Comparison of ENCODE assay signal across 6 worm cellular contexts in genomic region chrX:17369514-17369913, ce11.
TF ChIP-seq lines count a peak whose summit lies in the region.

No protein-coding gene starts in this region.

TF ChIP-seq in whole organism, L1 larva, 84 proteins besides CTCF, POLR2A, EP300 and RAD21 (continues in another document):
- TF ChIP-seq nhr-71 (tag; optimal IDR thresholded peaks at IDR 0.05; lab: Kevin White, UChicago) (no peak), ceh-88 (GFP tag; IDR thresholded peaks at IDR 0.05; lab: Robert Waterston, UW) (no peak), mep-1 (tag; optimal IDR thresholded peaks at IDR 0.05; lab: Kevin White, UChicago) (peak; percentile 43), nhr-12 (tag; optimal IDR thresholded peaks at IDR 0.05; lab: Kevin White, UChicago) (no peak), tlp-1 (tag; optimal IDR thresholded peaks at IDR 0.05; lab: Kevin White, UChicago) (no peak), vab-15 (tag; optimal IDR thresholded peaks at IDR 0.05; lab: Kevin White, UChicago) (no peak), alr-1 (tag; optimal IDR thresholded peaks at IDR 0.05; lab: Kevin White, UChicago; ENCODE audit: borderline replicate concordance) (no peak), ets-5 (GFP tag; IDR thresholded peaks at IDR 0.05; lab: Robert Waterston, UW) (no peak), nhr-85 (tag; lab: Kevin White, UChicago) (no peak), nhr-90 (tag; optimal IDR thresholded peaks at IDR 0.05; lab: Kevin White, UChicago; ENCODE audit: poor library complexity) (no peak), zag-1 (tag; optimal IDR thresholded peaks at IDR 0.05; lab: Kevin White, UChicago) (no peak), hlh-4 (tag; optimal IDR thresholded peaks at IDR 0.05; lab: Kevin White, UChicago) (no peak), skn-1 (tag; optimal IDR thresholded peaks at IDR 0.05; lab: Kevin White, UChicago) (no peak), efl-1 (optimal IDR thresholded peaks at IDR 0.05; lab: Kevin White, UChicago) (no peak), efl-1 (GFP tag; optimal IDR thresholded peaks at IDR 0.05 in 1 of 2; lab: Kevin White, UChicago) (no peak), mab-9 (GFP tag; IDR thresholded peaks at IDR 0.05; lab: Robert Waterston, UW) (no peak)

TF ChIP-seq in whole organism, L2 larva, 48 proteins besides CTCF, POLR2A, EP300 and RAD21:
- TF ChIP-seq sma-3 (GFP tag; optimal IDR thresholded peaks at IDR 0.05; lab: Kevin White, UChicago): no peak
- TF ChIP-seq nhr-10 (tag; optimal IDR thresholded peaks at IDR 0.05; lab: Kevin White, UChicago): no peak
- TF ChIP-seq aly-2 (tag; optimal IDR thresholded peaks at IDR 0.05; lab: Kevin White, UChicago): no peak
- no peak for TF ChIP-seq R02D3.7 (tag; optimal IDR thresholded peaks at IDR 0.05; lab: Kevin White, UChicago)
- no peak for TF ChIP-seq unc-55 (GFP tag; optimal IDR thresholded peaks at IDR 0.05; lab: Kevin White, UChicago)
- TF ChIP-seq ceh-82 (tag; optimal IDR thresholded peaks at IDR 0.05; lab: Kevin White, UChicago): no peak
- no peak for TF ChIP-seq elt-1 (tag; optimal IDR thresholded peaks at IDR 0.05; lab: Kevin White, UChicago)
- TF ChIP-seq F13H6.1 (tag; optimal IDR thresholded peaks at IDR 0.05; lab: Kevin White, UChicago): no peak
- no peak for TF ChIP-seq unc-39 (tag; optimal IDR thresholded peaks at IDR 0.05; lab: Kevin White, UChicago)
- peak; percentile 40 for TF ChIP-seq nhr-129 (tag; optimal IDR thresholded peaks at IDR 0.05; lab: Kevin White, UChicago)
- no peak for TF ChIP-seq sma-9 (GFP tag; optimal IDR thresholded peaks at IDR 0.05; lab: Kevin White, UChicago)
- TF ChIP-seq sma-9 (tag; optimal IDR thresholded peaks at IDR 0.05; lab: Kevin White, UChicago): no peak
- TF ChIP-seq sem-4 (tag; optimal IDR thresholded peaks at IDR 0.05; lab: Kevin White, UChicago): peak; percentile 12
- no peak for TF ChIP-seq zag-1 (tag; optimal IDR thresholded peaks at IDR 0.05; lab: Kevin White, UChicago)
- TF ChIP-seq nhr-25 (tag; optimal IDR thresholded peaks at IDR 0.05; lab: Kevin White, UChicago): peak; percentile 22
- TF ChIP-seq nhr-11 (tag; optimal IDR thresholded peaks at IDR 0.05; lab: Kevin White, UChicago): no peak

TF ChIP-seq in whole organism, L3 larva, 47 proteins besides CTCF, POLR2A, EP300 and RAD21:
- no peak for TF ChIP-seq nhr-237 (tag; optimal IDR thresholded peaks at IDR 0.05; lab: Kevin White, UChicago)
- peak; percentile 3 for TF ChIP-seq nhr-43 (tag; optimal IDR thresholded peaks at IDR 0.05; lab: Kevin White, UChicago; ENCODE audit: poor library complexity, severe bottlenecking)
- no peak for TF ChIP-seq nhr-77 (tag; optimal IDR thresholded peaks at IDR 0.05; lab: Kevin White, UChicago)
- peak; percentile 35 for TF ChIP-seq nhr-23 (tag; optimal IDR thresholded peaks at IDR 0.05; lab: Kevin White, UChicago)
- peak; percentile 44 for TF ChIP-seq nfya-1 (tag; optimal IDR thresholded peaks at IDR 0.05; lab: Kevin White, UChicago; ENCODE audit: insufficient read depth)
- TF ChIP-seq snpc-4 (tag; optimal IDR thresholded peaks at IDR 0.05; lab: Kevin White, UChicago): peak; percentile 2
- TF ChIP-seq elt-1 (tag; optimal IDR thresholded peaks at IDR 0.05; lab: Kevin White, UChicago): no peak
- no peak for TF ChIP-seq fkh-2 (tag; optimal IDR thresholded peaks at IDR 0.05; lab: Kevin White, UChicago)
- peak; percentile 30 for TF ChIP-seq pha-4 (tag; optimal IDR thresholded peaks at IDR 0.05; lab: Kevin White, UChicago)
- no peak for TF ChIP-seq ztf-4 (tag; optimal IDR thresholded peaks at IDR 0.05; lab: Kevin White, UChicago)
- peak; percentile 43 for TF ChIP-seq nhr-25 (tag; optimal IDR thresholded peaks at IDR 0.05; lab: Kevin White, UChicago)
- peak; percentile 51 for TF ChIP-seq hmg-11 (tag; optimal IDR thresholded peaks at IDR 0.05; lab: Kevin White, UChicago)

TF ChIP-seq in whole organism, L4 larva, 104 proteins besides CTCF, POLR2A, EP300 and RAD21:
- peak; percentile 28 for TF ChIP-seq mep-1 (tag; optimal IDR thresholded peaks at IDR 0.05; lab: Kevin White, UChicago)
- peak in 1 of 2 experiments; percentile 84 for TF ChIP-seq unc-62 (GFP tag; optimal IDR thresholded peaks at IDR 0.05 in 1 of 2; lab: Kevin White, UChicago)
- TF ChIP-seq unc-62 (tag; optimal IDR thresholded peaks at IDR 0.05; lab: Kevin White, UChicago): no peak
- TF ChIP-seq hmg-1.1 (GFP tag; IDR thresholded peaks at IDR 0.05; lab: Robert Waterston, UW): 0 out of 2 replicates have a peak, but pooled peaks have one; percentile 17
- TF ChIP-seq hlh-11 (tag; optimal IDR thresholded peaks at IDR 0.05; lab: Kevin White, UChicago): peak; percentile 23
- no peak for TF ChIP-seq D1046.2 (GFP tag; IDR thresholded peaks at IDR 0.05; lab: Robert Waterston, UW)
- no peak for TF ChIP-seq dve-1 (tag; optimal IDR thresholded peaks at IDR 0.05; lab: Kevin White, UChicago; ENCODE audit: insufficient read depth)
- TF ChIP-seq lin-13 (GFP tag; optimal IDR thresholded peaks at IDR 0.05; lab: Kevin White, UChicago): no peak
- no peak for TF ChIP-seq egl-27 (tag; optimal IDR thresholded peaks at IDR 0.05; lab: Kevin White, UChicago)
- TF ChIP-seq mdl-1 (tag; optimal IDR thresholded peaks at IDR 0.05; lab: Kevin White, UChicago): peak in 1 of 2 experiments; percentile 13
- TF ChIP-seq ceh-20 (GFP tag; IDR thresholded peaks at IDR 0.05; lab: Robert Waterston, UW): no peak

TF ChIP-seq in whole organism, late embryonic, 69 proteins besides CTCF, POLR2A, EP300 and RAD21 (continues in another document):
- TF ChIP-seq nfya-1 (tag; optimal IDR thresholded peaks at IDR 0.05; lab: Kevin White, UChicago) (peak; percentile 73), unc-3 (GFP tag; conservative IDR thresholded peaks at IDR 0.05; lab: Robert Waterston, UW) (no peak), unc-3 (tag; optimal IDR thresholded peaks at IDR 0.05; lab: Kevin White, UChicago) (no peak), pat-9 (tag; optimal IDR thresholded peaks at IDR 0.05; lab: Kevin White, UChicago) (no peak), zip-5 (tag; optimal IDR thresholded peaks at IDR 0.05; lab: Kevin White, UChicago) (no peak), gmeb-2 (tag; optimal IDR thresholded peaks at IDR 0.05; lab: Kevin White, UChicago) (no peak), ceh-19 (GFP tag; optimal IDR thresholded peaks at IDR 0.05; lab: Kevin White, UChicago) (no peak), lim-6 (tag; optimal IDR thresholded peaks at IDR 0.05; lab: Kevin White, UChicago) (no peak), unc-55 (GFP tag; optimal IDR thresholded peaks at IDR 0.05; lab: Kevin White, UChicago) (peak; percentile 48), K02D7.2 (tag; optimal IDR thresholded peaks at IDR 0.05; lab: Kevin White, UChicago) (no peak), che-1 (tag; optimal IDR thresholded peaks at IDR 0.05; lab: Kevin White, UChicago) (no peak), ceh-30 (tag; optimal IDR thresholded peaks at IDR 0.05; lab: Kevin White, UChicago) (no peak), pax-1 (tag; optimal IDR thresholded peaks at IDR 0.05; lab: Kevin White, UChicago) (no peak), sdc-2 (tag; optimal IDR thresholded peaks at IDR 0.05; lab: Kevin White, UChicago) (peak; percentile 46), tbx-7 (tag; optimal IDR thresholded peaks at IDR 0.05; lab: Kevin White, UChicago) (no peak), ahr-1 (tag; optimal IDR thresholded peaks at IDR 0.05; lab: Kevin White, UChicago) (no peak), sox-4 (tag; optimal IDR thresholded peaks at IDR 0.05; lab: Kevin White, UChicago) (no peak), ceh-31 (tag; optimal IDR thresholded peaks at IDR 0.05; lab: Kevin White, UChicago) (peak; percentile 23), sox-2 (GFP tag; IDR thresholded peaks at IDR 0.05; lab: Robert Waterston, UW) (peak; percentile 58), Y22D7AL.16 (tag; optimal IDR thresholded peaks at IDR 0.05; lab: Kevin White, UChicago) (no peak), fkh-6 (tag; optimal IDR thresholded peaks at IDR 0.05; lab: Kevin White, UChicago) (no peak), ceh-45 (GFP tag; IDR thresholded peaks at IDR 0.05; lab: Robert Waterston, UW) (no peak), nhr-232 (tag; optimal IDR thresholded peaks at IDR 0.05; lab: Kevin White, UChicago) (no peak), C08G9.2 (tag; optimal IDR thresholded peaks at IDR 0.05; lab: Kevin White, UChicago) (peak; percentile 1)

TF ChIP-seq in whole organism, mixed stage, embryonic, 35 proteins besides CTCF, POLR2A, EP300 and RAD21:
- TF ChIP-seq zip-8 (tag; optimal IDR thresholded peaks at IDR 0.05; lab: Kevin White, UChicago) (no peak), ham-2 (GFP tag; optimal IDR thresholded peaks at IDR 0.05; lab: Kevin White, UChicago) (peak; percentile 45)

Comparison
In these comparisons a context has a peak if more than half of its experiments do, and no peak if none do; other contexts are left out.
1. Of the 29 proteins assayed by ChIP-seq in both whole organism, L4 larva and whole organism, L1 larva: peak only in whole organism, L4 larva: none; only in whole organism, L1 larva: none; in both: mep-1; in neither: 25; mixed calls (peak in some experiments, not most) for 3.